Fruit fly (Drosophila melanogaster): Measurements from ENCODE around the gene Uvrag.

Uvrag gene

DNA sequence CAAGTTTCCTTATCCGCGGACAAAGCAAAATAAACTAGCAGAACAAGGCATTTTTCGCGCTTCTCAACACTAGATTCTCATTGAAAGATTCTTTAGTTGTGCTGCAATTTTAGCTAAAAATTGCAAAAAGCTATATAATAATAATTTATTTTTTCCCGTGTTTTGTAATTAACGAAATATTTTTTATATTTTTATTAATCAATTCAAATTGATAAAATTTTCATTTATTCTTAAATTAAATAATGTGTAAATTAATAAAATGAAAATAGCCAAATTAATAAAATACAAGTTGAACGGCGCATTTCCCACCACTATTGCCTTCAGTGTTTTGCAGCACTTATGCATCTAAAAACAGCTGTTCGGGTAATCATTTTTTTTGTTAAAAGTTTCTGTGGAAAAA lies at the start of gene Uvrag, which contains the start of gene Drep4:
Gene Uvrag, plus strand, starts transcription at position 322 of the 400 bp plus-strand sequence.
Gene Drep4, minus strand, starts transcription at position 7 of the 400 bp plus-strand sequence.
- TF ChIP-seq CTCF (optimal IDR thresholded peaks at IDR 0.05) (no peak), CG8478 (optimal IDR thresholded peaks at IDR 0.05) (no peak)

DNA sequence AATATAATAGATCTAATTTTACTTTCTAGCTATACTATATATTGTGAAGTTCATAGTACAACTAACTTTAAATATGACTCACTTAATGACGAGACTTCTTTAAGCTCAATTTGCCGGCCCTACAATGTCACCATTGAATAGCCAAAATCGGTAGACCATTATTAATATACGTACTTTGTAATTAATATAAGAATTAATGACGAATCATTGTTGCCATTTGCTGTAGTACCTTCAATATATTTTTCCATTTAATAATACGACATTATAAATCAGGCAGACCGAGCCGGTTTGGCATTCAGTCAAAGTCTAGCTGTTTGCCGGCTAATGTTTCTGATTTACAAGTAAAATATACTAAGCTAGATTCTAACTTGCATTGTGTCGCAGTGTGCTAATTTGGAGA lies 46.9 kb upstream of the Uvrag start, which contains the start of gene Jhbp13:
Gene Jhbp13, plus strand, starts transcription at position 301 of the 400 bp plus-strand sequence.
- TF ChIP-seq CG8478 (optimal IDR thresholded peaks at IDR 0.05) (no peak), CTCF (optimal IDR thresholded peaks at IDR 0.05) (no peak)

DNA sequence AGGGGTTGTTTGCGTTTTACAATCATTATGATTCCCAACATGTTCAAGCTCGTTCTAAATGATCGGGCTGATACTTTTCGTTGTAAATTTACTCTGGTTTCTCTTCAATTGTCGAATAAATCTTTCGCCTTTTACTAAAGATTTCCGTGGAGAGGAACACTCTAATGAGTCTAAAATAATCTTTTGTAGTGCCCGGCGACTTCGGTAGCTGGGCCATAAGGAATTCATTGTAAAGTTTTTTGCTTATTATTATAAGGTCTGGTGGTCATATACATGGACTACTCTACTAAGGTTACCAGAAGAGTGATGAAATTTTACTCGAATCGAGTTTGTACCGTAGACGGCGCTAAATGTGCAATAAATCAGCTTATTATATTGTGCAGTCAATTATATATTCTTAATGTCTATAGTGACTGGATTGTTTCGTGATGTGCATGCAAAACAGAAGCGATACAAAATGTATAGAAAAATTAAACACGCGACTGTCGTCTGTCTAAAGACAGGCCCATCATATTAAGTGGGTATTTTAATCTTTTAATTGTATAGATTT lies 41.7 kb upstream of the Uvrag start:
- no peak for TF ChIP-seq CTCF (optimal IDR thresholded peaks at IDR 0.05)
- TF ChIP-seq CG8478 (optimal IDR thresholded peaks at IDR 0.05) = no peak

DNA sequence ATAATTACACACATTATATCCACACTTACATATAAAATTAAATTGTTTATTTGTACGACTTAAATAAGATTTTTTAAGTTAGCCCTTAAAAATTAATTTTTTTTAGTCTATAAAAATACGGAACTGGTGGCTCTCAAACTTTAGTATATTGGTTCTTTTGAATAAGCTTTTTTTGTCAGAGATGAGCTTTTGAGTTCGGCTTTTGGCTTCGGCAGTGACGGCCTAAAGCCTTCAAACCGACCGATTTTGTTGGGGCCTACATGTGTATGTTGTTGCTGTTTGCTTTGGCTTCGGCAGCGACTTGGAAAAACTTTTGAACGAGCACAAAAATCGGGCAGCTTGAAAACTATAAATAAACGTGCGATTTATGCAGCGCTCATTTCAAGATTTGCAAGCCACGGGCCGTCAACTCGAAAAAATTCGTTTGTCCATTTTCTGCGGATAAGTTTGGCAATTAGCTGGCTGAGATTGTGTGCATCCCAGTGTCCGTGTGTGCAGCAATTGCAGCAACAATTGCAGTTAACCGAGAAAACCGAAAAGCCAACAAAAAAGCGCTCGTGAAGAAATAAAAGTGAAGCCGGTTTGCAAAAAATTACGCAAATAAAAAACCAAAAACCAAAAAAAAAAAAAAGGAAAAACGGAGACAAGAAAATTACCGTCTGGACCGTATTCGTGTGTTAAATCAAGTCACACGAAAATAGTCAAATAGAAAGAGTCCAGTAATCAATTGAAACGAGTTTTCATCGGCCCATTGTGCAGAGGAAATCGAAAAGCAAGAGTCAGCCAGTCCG lies 40.5 kb upstream of the Uvrag start, which contains the start of gene CG16820:
Gene CG16820, plus strand, starts transcription at position 378 of the 791 bp plus-strand sequence.
- TF ChIP-seq CTCF (optimal IDR thresholded peaks at IDR 0.05) (no peak), CG8478 (optimal IDR thresholded peaks at IDR 0.05) (no peak)

DNA sequence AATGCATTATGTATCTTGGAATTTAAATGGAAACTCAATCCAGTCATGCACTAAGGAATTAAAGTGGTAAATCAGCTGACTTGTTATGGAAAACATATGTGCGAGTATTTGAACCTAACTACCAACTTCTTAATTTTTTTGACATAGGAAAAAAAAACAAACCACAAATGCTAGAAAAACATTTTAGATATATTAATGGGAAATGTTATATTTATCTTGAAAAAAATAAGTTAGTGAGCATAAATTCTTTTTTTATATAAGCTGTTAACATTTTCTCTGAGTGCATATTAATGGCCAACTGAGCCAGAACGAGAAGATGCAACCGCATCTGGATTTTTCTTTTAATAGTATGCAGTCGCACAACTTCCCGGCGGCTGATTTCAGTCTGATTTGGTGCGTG lies 35.4 kb upstream of the Uvrag start:
- no peak for TF ChIP-seq CG8478 (optimal IDR thresholded peaks at IDR 0.05)
- no peak for TF ChIP-seq CTCF (optimal IDR thresholded peaks at IDR 0.05)

DNA sequence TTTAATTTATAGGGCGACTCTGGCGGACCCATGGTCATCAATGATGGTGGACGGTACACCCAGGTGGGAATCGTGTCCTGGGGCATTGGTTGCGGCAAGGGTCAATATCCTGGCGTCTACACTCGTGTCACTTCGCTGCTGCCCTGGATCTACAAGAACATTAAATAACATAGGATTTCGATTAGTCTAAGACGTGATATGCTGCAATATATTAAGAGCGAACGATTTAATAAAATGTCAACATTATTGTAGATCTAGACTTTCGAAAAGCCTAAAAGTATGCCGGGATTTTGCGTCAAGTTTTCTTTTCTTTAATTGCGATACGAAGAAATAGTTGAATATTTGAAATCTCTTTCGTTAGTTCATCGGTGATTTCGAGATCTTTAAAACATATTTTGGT lies 29.4 kb upstream of the Uvrag start, which contains the start of gene Naa20B:
Gene Naa20B, plus strand, starts transcription at position 301 of the 400 bp plus-strand sequence.
- TF ChIP-seq CG8478 (optimal IDR thresholded peaks at IDR 0.05) (no peak), CTCF (optimal IDR thresholded peaks at IDR 0.05) (no peak)

DNA sequence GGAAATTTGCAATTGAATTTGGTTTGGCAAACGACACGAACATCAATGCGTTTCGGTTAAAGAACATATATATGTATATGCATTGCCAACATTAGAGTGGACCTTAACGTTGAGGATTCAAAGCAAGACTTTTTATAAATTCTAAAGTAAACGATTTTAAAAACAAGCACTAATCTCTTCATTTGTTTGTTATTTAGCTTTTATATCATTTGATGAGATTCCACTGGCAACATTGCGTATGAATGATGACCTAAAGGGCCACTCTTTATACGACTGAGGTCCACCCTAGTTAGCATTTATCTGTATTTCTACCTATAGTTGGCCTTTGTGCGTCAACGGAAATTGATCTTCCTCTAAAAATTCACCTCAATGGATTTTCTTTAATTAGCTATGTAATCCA lies 27.9 kb upstream of the Uvrag start:
- TF ChIP-seq CTCF (optimal IDR thresholded peaks at IDR 0.05) (no peak), CG8478 (optimal IDR thresholded peaks at IDR 0.05) (no peak)

DNA sequence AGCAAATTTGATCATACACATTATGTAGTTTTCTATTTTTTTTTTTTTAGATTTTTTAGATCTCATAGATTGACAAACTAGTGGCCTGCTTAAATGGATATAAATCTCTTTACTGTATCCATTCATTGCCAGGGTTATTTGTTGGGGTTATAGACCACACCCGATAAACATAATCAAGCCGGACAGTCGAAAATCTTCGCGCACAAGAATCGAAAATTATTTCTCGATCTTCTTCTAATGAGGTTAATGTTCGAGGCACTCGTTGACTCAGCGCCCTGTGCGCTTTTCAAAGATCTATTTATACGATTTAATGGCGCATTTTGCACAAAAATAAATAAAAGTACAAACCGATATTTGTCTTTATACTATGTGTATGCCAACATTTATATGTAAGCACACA lies 26.9 kb upstream of the Uvrag start, which contains the start of gene CG31730:
Gene CG31730, minus strand, starts transcription at position 101 of the 400 bp plus-strand sequence.
- TF ChIP-seq CG8478 (optimal IDR thresholded peaks at IDR 0.05) (no peak), CTCF (optimal IDR thresholded peaks at IDR 0.05) (no peak)

DNA sequence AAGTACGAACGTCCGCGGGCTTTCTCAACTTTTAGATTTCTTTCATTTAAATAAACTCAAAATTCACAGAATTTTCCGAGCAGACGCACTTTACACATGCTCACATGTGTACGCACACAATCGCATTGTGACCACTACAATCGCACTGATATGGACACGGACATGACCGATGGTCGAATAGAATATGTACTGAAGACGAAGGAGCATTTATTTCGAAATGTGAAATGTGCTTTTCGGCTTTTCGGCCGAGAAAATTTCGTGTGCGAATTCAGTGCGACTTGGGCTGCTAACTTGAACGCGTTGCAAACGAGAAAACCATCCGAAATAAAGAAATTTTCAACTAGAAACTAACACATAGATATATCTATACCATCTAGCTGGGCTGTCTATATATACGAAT lies 25.8 kb upstream of the Uvrag start, which contains the start of gene CG44085:
Gene CG44085, plus strand, starts transcription at position 269 of the 400 bp plus-strand sequence.
- no peak for TF ChIP-seq CG8478 (optimal IDR thresholded peaks at IDR 0.05)
- no peak for TF ChIP-seq CTCF (optimal IDR thresholded peaks at IDR 0.05)

DNA sequence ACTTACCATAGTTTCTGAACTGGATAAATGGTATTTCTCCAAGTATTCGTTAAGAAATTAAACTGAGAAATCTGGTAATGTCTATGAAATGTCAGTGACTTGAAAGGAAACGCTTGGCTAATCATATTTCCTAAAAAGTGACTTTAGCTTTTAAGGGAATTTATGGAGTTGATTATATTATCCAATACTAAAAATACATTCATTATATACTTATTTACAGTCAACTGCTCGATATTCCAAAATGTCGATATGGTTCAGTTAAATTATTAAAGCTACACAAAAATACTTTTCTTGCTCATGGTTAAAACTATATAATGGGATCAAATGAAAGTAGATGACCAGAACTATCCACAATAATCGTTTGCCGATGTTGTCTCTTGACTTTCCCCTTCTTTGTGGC lies 20.8 kb upstream of the Uvrag start, which contains the start of gene CG31848:
Gene CG31848, minus strand, starts transcription at position 101 of the 400 bp plus-strand sequence.
- no peak for TF ChIP-seq CTCF (optimal IDR thresholded peaks at IDR 0.05)
- TF ChIP-seq CG8478 (optimal IDR thresholded peaks at IDR 0.05) = no peak

DNA sequence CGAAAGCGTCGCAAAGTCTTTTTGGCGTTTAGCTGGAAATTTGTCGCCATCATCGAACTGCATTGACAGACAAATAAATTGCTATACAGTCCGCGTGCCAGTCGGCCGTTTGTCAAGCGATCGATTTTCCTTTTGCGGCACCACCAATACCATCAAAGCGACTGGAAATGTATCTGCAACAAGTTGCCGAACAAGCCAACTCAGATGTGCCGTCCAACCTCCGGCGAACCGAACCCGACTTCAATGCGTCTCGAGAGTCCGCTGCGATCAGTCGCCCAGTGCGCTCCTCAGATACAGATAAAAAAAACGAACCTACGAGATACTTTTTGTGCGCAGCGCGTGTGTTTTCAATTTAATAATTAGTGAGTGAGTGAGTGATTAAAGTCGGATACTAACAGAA lies 19.9 kb upstream of the Uvrag start:
- TF ChIP-seq CG8478 (optimal IDR thresholded peaks at IDR 0.05) (no peak), CTCF (optimal IDR thresholded peaks at IDR 0.05) (no peak)

DNA sequence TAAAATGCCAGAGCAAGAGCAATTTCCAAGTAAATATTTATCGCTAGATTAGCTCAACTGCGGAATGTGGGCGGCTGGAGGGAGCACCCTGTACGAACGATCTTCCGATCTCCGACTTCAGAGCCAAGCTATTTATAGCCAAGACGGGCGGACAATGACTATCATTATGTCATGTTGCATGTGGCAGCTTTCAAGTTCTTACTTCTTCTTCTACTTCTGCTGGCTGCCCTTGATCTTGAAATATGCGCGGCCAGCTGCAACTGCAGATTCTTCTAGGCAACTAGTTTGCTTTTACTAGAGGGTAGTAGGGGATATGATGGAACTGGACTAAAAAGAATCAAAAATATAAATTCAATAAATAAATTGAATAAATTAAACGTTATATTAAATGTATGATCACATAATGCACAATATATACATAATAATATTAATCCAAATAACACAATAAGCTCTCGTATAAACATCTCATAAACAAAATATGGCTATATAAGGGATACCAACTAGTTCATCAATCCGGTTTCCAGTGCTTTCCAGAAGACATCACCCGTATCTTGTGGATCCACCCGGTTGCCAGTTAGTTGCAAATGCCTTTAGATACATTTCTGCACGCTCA lies 18.4 kb upstream of the Uvrag start:
- TF ChIP-seq CG8478 (optimal IDR thresholded peaks at IDR 0.05) = no peak
- TF ChIP-seq CTCF (optimal IDR thresholded peaks at IDR 0.05) = no peak

DNA sequence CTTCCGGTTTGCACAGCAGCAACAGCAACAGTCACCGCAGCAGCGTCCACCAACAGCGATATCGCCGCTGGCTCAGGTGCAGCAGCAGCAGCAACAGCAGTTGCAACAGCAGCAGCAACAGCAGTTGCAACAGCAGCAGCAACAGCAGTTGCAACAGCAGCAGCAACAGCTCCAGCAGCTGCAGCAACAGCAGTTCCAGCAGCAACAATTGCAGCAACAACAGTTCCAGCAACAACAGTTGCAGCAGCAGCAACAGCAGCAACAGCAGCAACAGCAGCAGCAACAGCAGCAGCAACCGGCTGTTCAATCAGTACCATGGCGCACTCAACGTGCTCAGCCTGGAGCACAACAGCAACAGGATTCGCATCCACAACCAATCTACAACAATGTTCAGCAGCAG lies 14.0 kb upstream of the Uvrag start:
- TF ChIP-seq CTCF (optimal IDR thresholded peaks at IDR 0.05) (no peak), CG8478 (optimal IDR thresholded peaks at IDR 0.05) (no peak)

DNA sequence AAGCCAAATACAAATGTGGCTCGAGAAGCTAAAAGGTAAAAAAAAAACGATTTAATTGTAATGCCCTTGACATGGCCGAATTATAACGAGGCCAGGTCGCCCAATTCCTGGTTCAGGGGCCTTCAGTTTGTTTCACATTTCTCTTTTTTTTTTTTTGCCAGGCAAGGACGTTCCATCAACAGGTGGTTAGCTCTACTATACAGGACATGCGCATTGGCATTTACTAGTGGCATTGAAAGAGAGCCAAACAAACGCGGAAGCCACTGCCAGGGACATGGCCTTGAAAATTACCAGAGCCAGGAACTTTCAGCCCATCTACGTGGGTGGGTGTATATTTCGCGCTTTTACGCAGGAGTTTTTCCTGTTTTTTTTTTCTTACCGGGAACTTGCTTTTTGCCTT lies 786 bp upstream of the Uvrag start:
- no peak for TF ChIP-seq CTCF (optimal IDR thresholded peaks at IDR 0.05)

DNA sequence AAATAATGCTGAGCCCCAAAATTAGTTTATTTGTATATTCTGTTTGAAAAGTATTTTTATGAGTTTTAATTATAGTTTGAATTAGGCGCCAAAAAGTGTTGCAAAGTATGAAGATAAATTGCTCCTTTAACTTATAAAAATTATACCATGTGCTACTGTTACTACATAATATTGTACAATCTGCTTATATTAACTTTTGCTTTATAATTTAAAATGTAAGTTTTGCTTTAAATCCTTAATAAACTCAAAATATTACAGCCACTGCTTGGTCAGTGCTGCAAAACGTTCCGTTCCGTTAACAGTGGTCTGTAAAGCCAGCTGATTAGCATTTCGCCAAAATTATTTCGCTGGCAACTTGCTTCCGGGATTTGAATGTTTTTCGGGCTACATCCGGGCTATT lies 3.1 kb downstream of the Uvrag start, which contains the start of gene CG31729:
Gene CG31729, plus strand, starts transcription at position 309 of the 400 bp plus-strand sequence.
- no peak for TF ChIP-seq CTCF (optimal IDR thresholded peaks at IDR 0.05)
